Fruit fly (Drosophila melanogaster) whole organism, embryonic: ENCODE data around the gene CG10286.

Experiments used
- Aef1 ChIP-seq: fragments of 200-800 bp; sonication (Bioruptor generic); IDR thresholded peaks from 3 replicates; pipeline ENCODE4 v1.3.6; 2022; ENCODE audit warnings: missing biosample characterization, missing genetic modification characterization
- Atf-2 ChIP-seq: fragments of 200-800 bp; sonication (Bioruptor generic); optimal IDR thresholded peaks from 2 replicates; lab custom pipeline; 2016; ENCODE audit warnings: missing biosample characterization, missing genetic modification characterization
- Atf3 ChIP-seq: fragments of 200-800 bp; sonication (Bioruptor generic); optimal IDR thresholded peaks from 3 replicates; lab custom pipeline; 2016; ENCODE audit warnings: missing biosample characterization, missing genetic modification characterization
- Awh ChIP-seq: fragments of 200-800 bp; sonication (Bioruptor generic); IDR thresholded peaks from 2 replicates; pipeline ENCODE4, ENCODE4 v1.3.6; 2022; ENCODE audit warnings: missing biosample characterization, missing genetic modification characterization
- CG10366 ChIP-seq: fragments of 200-800 bp; sonication (Bioruptor generic); IDR thresholded peaks from 2 replicates; pipeline ENCODE4 v1.3.6; 2022; ENCODE audit warnings: missing biosample characterization, missing genetic modification characterization
- CG11504 ChIP-seq: fragments of 200-800 bp; sonication (Bioruptor generic); optimal IDR thresholded peaks from 3 replicates; lab custom pipeline; 2019; ENCODE audit warnings: missing biosample characterization, mild to moderate bottlenecking, missing genetic modification characterization, moderate library complexity
- CG11695 ChIP-seq: fragments of 200-800 bp; sonication (Bioruptor generic); IDR thresholded peaks from 3 replicates; pipeline ENCODE4 v1.3.6; 2022; ENCODE audit warnings: missing biosample characterization, missing genetic modification characterization
- CG12155 ChIP-seq: fragments of 200-800 bp; sonication (Bioruptor generic); optimal IDR thresholded peaks from 3 replicates; lab custom pipeline; 2016; ENCODE audit warnings: missing biosample characterization, missing genetic modification characterization
- CG13775 ChIP-seq: fragments of 200-800 bp; sonication (Bioruptor generic); optimal IDR thresholded peaks from 3 replicates; lab custom pipeline; 2017; ENCODE audit warnings: missing biosample characterization, mild to moderate bottlenecking, missing genetic modification characterization
- CG14014 ChIP-seq: fragments of 200-800 bp; sonication (Bioruptor generic); IDR thresholded peaks from 2 replicates; pipeline ENCODE4 v1.3.6; 2022; ENCODE audit warnings: missing biosample characterization, missing genetic modification characterization
- CG14050 ChIP-seq: fragments of 200-800 bp; sonication (Bioruptor generic); IDR thresholded peaks from 3 replicates; pipeline ENCODE4 v1.3.6; 2022; ENCODE audit warnings: missing biosample characterization, missing genetic modification characterization
- CG14710 ChIP-seq: fragments of 200-800 bp; sonication (Bioruptor generic); optimal IDR thresholded peaks from 3 replicates; lab custom pipeline; 2019; ENCODE audit warnings: missing biosample characterization, mild to moderate bottlenecking, missing genetic modification characterization, moderate library complexity
- CG1529 ChIP-seq: fragments of 200-800 bp; sonication (Bioruptor generic); optimal IDR thresholded peaks from 3 replicates; lab custom pipeline; 2018; ENCODE audit warnings: missing biosample characterization, missing genetic modification characterization
- CG17361 ChIP-seq: fragments of 200-800 bp; sonication (Bioruptor generic); IDR thresholded peaks from 3 replicates; pipeline ENCODE4 v1.3.6; 2022; ENCODE audit warnings: missing biosample characterization, missing genetic modification characterization
- CG17612 ChIP-seq: fragments of 200-800 bp; sonication (Bioruptor generic); IDR thresholded peaks from 2 replicates; pipeline ENCODE4 v1.3.6; 2022; ENCODE audit warnings: missing biosample characterization, missing genetic modification characterization
- CG1792 ChIP-seq: fragments of 200-800 bp; sonication (Bioruptor generic); optimal IDR thresholded peaks from 2 replicates; lab custom pipeline; 2016; ENCODE audit warnings: missing biosample characterization, missing genetic modification characterization
- CG2116 ChIP-seq: fragments of 200-800 bp; sonication (Bioruptor generic); optimal IDR thresholded peaks from 3 replicates; lab custom pipeline; 2018; ENCODE audit warnings: missing biosample characterization, mild to moderate bottlenecking, missing genetic modification characterization
- CG4282 ChIP-seq: fragments of 200-800 bp; sonication (Bioruptor generic); optimal IDR thresholded peaks from 2 replicates; lab custom pipeline; 2016; ENCODE audit warnings: missing biosample characterization, missing genetic modification characterization
- CG4328 ChIP-seq: fragments of 200-800 bp; sonication (Bioruptor generic); optimal IDR thresholded peaks from 3 replicates; lab custom pipeline; 2017; ENCODE audit warnings: missing biosample characterization, missing genetic modification reagents, missing genetic modification characterization
- CG5180 ChIP-seq: fragments of 200-800 bp; sonication (Bioruptor generic); optimal IDR thresholded peaks from 3 replicates; lab custom pipeline; 2017; ENCODE audit warnings: missing biosample characterization, missing genetic modification characterization, mild to moderate bottlenecking, moderate library complexity, missing genetic modification reagents
- CG5953 ChIP-seq: fragments of 200-800 bp; sonication (Bioruptor generic); IDR thresholded peaks from 2 replicates; pipeline ENCODE4 v1.3.6; 2022; ENCODE audit warnings: missing biosample characterization, missing genetic modification characterization
- CG7928 ChIP-seq: fragments of 200-800 bp; sonication (Bioruptor generic); optimal IDR thresholded peaks from 2 replicates; lab custom pipeline; 2017; ENCODE audit warnings: missing biosample characterization, mild to moderate bottlenecking, missing genetic modification characterization
- CG7963 ChIP-seq: fragments of 200-800 bp; sonication (Bioruptor generic); IDR thresholded peaks from 3 replicates; pipeline ENCODE4 v1.3.6; 2022; ENCODE audit warnings: missing biosample characterization, missing genetic modification characterization; ENCODE audit not compliant: partially characterized antibody
- Dfd ChIP-seq, 2 experiments: fragments of >200 bp; optimal IDR thresholded peaks; 2 replicates each; lab custom pipeline; 2017; ENCODE audit warnings: missing biosample characterization in 2 of 2, missing genetic modification characterization in 2 of 2
- Dll ChIP-seq: fragments of 200-800 bp; sonication (Bioruptor generic); IDR thresholded peaks from 4 replicates; pipeline ENCODE4 v1.3.6; 2022; ENCODE audit warnings: missing biosample characterization, missing genetic modification characterization; ENCODE audit not compliant: partially characterized antibody
- E2f1 ChIP-seq: fragments of 200-800 bp; sonication (Bioruptor generic); IDR thresholded peaks from 2 replicates; pipeline ENCODE4 v1.3.6; 2022; ENCODE audit warnings: missing biosample characterization, missing genetic modification characterization
- Ets97D ChIP-seq: fragments of 200-800 bp; sonication (Bioruptor generic); optimal IDR thresholded peaks from 3 replicates; lab custom pipeline; 2016; ENCODE audit warnings: missing biosample characterization, missing genetic modification characterization
- Gsc ChIP-seq: fragments of 200-800 bp; sonication (Bioruptor generic); IDR thresholded peaks from 2 replicates; pipeline ENCODE4 v1.3.6; 2022; ENCODE audit warnings: missing biosample characterization, missing genetic modification characterization
- Hsf ChIP-seq: fragments of 200-800 bp; sonication (Bioruptor generic); optimal IDR thresholded peaks from 3 replicates; lab custom pipeline; 2016; ENCODE audit warnings: missing biosample characterization, missing genetic modification characterization
- Kr ChIP-seq: fragments of 200-800 bp; sonication (Bioruptor generic); optimal IDR thresholded peaks from 2 replicates; lab custom pipeline; 2017; ENCODE audit warnings: missing biosample characterization, mild to moderate bottlenecking, missing genetic modification characterization
- Lim3 ChIP-seq: fragments of 200-800 bp; sonication (Bioruptor generic); IDR thresholded peaks from 2 replicates; pipeline ENCODE4 v1.3.6; 2022; ENCODE audit warnings: missing biosample characterization, missing genetic modification characterization
- NC2β ChIP-seq: fragments of 200-800 bp; sonication (Bioruptor generic); optimal IDR thresholded peaks from 2 replicates; lab custom pipeline; 2016; ENCODE audit warnings: missing biosample characterization, missing genetic modification characterization
- Neu2 ChIP-seq: fragments of 200-800 bp; sonication (Bioruptor generic); optimal IDR thresholded peaks from 3 replicates; lab custom pipeline; 2016; ENCODE audit warnings: missing biosample characterization, missing genetic modification characterization, borderline replicate concordance
- Trl ChIP-seq, 3 experiments: fragments of >200 bp in 2 of 3; fragments of 200-800 bp in 1 of 3; sonication (Bioruptor generic) in 1 of 3; optimal IDR thresholded peaks; 2 replicates in 1 of 3; 3 replicates in 2 of 3; lab custom pipeline; 2016 to 2017; ENCODE audit warnings: missing biosample characterization in 1 of 3, missing genetic modification characterization in 1 of 3
- bab2 ChIP-seq: fragments of 200-800 bp; sonication (Bioruptor generic); optimal IDR thresholded peaks from 2 replicates; lab custom pipeline; 2016; ENCODE audit warnings: missing biosample characterization, missing genetic modification characterization
- bowl ChIP-seq: fragments of 200-800 bp; sonication (Bioruptor generic); IDR thresholded peaks from 2 replicates; pipeline ENCODE4 v1.3.6; 2022; ENCODE audit warnings: missing biosample characterization, missing genetic modification characterization
- gce ChIP-seq: fragments of 200-800 bp; sonication (Bioruptor generic); IDR thresholded peaks from 3 replicates; pipeline ENCODE4 v1.3.6; 2022; ENCODE audit warnings: missing biosample characterization, missing genetic modification characterization
- ind ChIP-seq: fragments of 200-800 bp; sonication (Bioruptor generic); optimal IDR thresholded peaks from 3 replicates; lab custom pipeline; 2016; ENCODE audit warnings: missing biosample characterization, missing genetic modification characterization
- kah ChIP-seq: fragments of 200-800 bp; sonication (Bioruptor generic); optimal IDR thresholded peaks from 2 replicates; lab custom pipeline; 2018; ENCODE audit warnings: missing biosample characterization, mild to moderate bottlenecking, missing genetic modification characterization
- kni ChIP-seq: fragments of 200-800 bp; sonication (Bioruptor generic); optimal IDR thresholded peaks from 3 replicates; lab custom pipeline; 2017; ENCODE audit warnings: mild to moderate bottlenecking, missing biosample characterization, missing genetic modification reagents, missing genetic modification characterization
- lilli ChIP-seq: fragments of 200-800 bp; sonication (Bioruptor generic); optimal IDR thresholded peaks from 3 replicates; lab custom pipeline; 2016; ENCODE audit warnings: missing biosample characterization, missing genetic modification characterization
- oc ChIP-seq: fragments of 200-800 bp; sonication (Bioruptor generic); optimal IDR thresholded peaks from 2 replicates; lab custom pipeline; 2018; ENCODE audit warnings: missing biosample characterization, mild to moderate bottlenecking, missing genetic modification characterization, moderate library complexity
- pzg ChIP-seq: fragments of 200-800 bp; sonication (Bioruptor generic); optimal IDR thresholded peaks from 3 replicates; lab custom pipeline; 2018; ENCODE audit warnings: missing biosample characterization, mild to moderate bottlenecking, missing genetic modification characterization, moderate library complexity
- ranshi ChIP-seq: fragments of 200-800 bp; sonication (Bioruptor generic); IDR thresholded peaks from 2 replicates; pipeline ENCODE4 v1.3.6; 2022; ENCODE audit warnings: missing biosample characterization, missing genetic modification characterization
- slp2 ChIP-seq: fragments of 200-800 bp; sonication (Bioruptor generic); optimal IDR thresholded peaks from 2 replicates; lab custom pipeline; 2016; ENCODE audit warnings: missing biosample characterization, missing genetic modification characterization
- sr ChIP-seq: fragments of 200-800 bp; sonication (Bioruptor generic); IDR thresholded peaks from 3 replicates; pipeline ENCODE4 v1.3.6; 2022; ENCODE audit warnings: missing biosample characterization, missing genetic modification characterization
- stc ChIP-seq: fragments of 200-800 bp; sonication (Bioruptor generic); IDR thresholded peaks from 2 replicates; pipeline ENCODE4 v1.3.6; 2022; ENCODE audit warnings: missing biosample characterization, missing genetic modification characterization
- twi ChIP-seq: fragments of 200-800 bp; optimal IDR thresholded peaks from 2 replicates; lab custom pipeline; 2019; ENCODE audit warnings: missing biosample characterization, mild to moderate bottlenecking, missing genetic modification characterization, moderate library complexity
- tx ChIP-seq: fragments of 200-800 bp; sonication (Bioruptor generic); optimal IDR thresholded peaks from 2 replicates; lab custom pipeline; 2016; ENCODE audit warnings: missing biosample characterization, missing genetic modification characterization
- usp ChIP-seq: fragments of >200 bp; optimal IDR thresholded peaks from 2 replicates; lab custom pipeline; 2017; ENCODE audit warnings: missing biosample characterization, missing genetic modification characterization
- z ChIP-seq: fragments of 200-800 bp; sonication (Bioruptor generic); IDR thresholded peaks from 3 replicates; pipeline ENCODE4 v1.3.6; 2022; ENCODE audit warnings: missing biosample characterization, missing genetic modification characterization
- zf30C ChIP-seq: fragments of 200-800 bp; sonication (Bioruptor generic); optimal IDR thresholded peaks from 3 replicates; lab custom pipeline; 2018; ENCODE audit warnings: missing biosample characterization, mild to moderate bottlenecking, missing genetic modification characterization

Gene CG10286

DNA sequence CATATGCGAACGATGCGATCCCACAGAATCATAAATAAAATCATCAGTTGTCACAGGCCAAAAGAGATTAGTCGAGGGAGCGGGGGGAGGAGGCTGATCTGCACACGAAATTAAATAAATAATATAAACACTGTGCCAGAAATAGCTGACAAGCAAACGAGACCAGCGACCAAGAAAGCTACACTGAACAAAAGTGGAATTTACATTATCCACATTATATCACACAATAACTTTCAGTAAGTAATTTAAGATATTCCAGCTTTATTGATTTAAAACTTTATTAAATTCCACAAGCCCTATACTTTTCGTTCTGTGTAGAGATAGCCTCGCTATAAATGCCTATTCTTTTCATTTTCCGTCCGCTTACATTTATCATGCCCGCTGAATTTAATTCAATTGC lies 35.4 kb downstream of the CG10286 start (continued):
- TF ChIP-seq CG1792 (GFP tag; lab: Kevin White, UChicago) (peak; percentile 28), Hsf (GFP tag; lab: Kevin White, UChicago) (peak; percentile 85), stc (GFP tag; lab: Robert Waterston, UW) (peak; percentile 86; the same call in 1 of the 2 replicates), zf30C (peak; percentile 63), Atf3 (GFP tag; lab: Kevin White, UChicago) (peak; percentile 56), E2f1 (peak; percentile 87), ind (GFP tag; lab: Kevin White, UChicago) (peak; percentile 76), CG12155 (GFP tag; lab: Kevin White, UChicago) (peak; percentile 71), lilli (GFP tag; lab: Kevin White, UChicago) (peak; percentile 83), CG11695 (peak; percentile 91), Lim3 (0 out of 2 replicates have a peak, but pooled peaks have one; percentile 24), usp (no peak), Kr (GFP tag; lab: Kevin White, UChicago) (no peak), slp2 (peak; percentile 75), Dll (GFP tag; lab: Robert Waterston, UW) (no peak), ranshi (GFP tag; lab: Robert Waterston, UW) (peak; percentile 86), Dfd (GFP tag; optimal IDR thresholded peaks at IDR 0.05; lab: Kevin White, UChicago) (no peak), bowl (GFP tag; lab: Robert Waterston, UW) (peak; percentile 62; the same call in 1 of the 2 replicates), CG5953 (GFP tag; lab: Robert Waterston, UW) (peak; percentile 68; the same call in 1 of the 2 replicates), Trl (optimal IDR thresholded peaks at IDR 0.05; lab: Kevin White, UChicago) (no peak), Trl (GFP tag; optimal IDR thresholded peaks at IDR 0.05; lab: Kevin White, UChicago) (peak; percentile 79), Gsc (GFP tag; lab: Robert Waterston, UW) (no peak), CG4282 (GFP tag; lab: Kevin White, UChicago) (peak; percentile 37), Atf-2 (GFP tag; lab: Kevin White, UChicago) (peak; percentile 18), CG7928 (GFP tag; lab: Kevin White, UChicago) (peak; percentile 23), CG4328 (peak; percentile 54), sr (peak; percentile 53; the same call in 1 of the 3 replicates), CG17361 (peak; percentile 80), tx (GFP tag; lab: Kevin White, UChicago) (peak; percentile 71), NC2β (GFP tag; lab: Kevin White, UChicago) (peak; percentile 58), Neu2 (GFP tag; lab: Kevin White, UChicago) (no peak), gce (GFP tag; lab: Robert Waterston, UW) (peak; percentile 89), CG17612 (peak; percentile 79), CG10366 (GFP tag; lab: Robert Waterston, UW) (peak; percentile 88), Awh (GFP tag; lab: Robert Waterston, UW) (peak; percentile 91), CG14050 (peak; percentile 78), Ets97D (peak; percentile 49), bab2 (GFP tag; lab: Kevin White, UChicago) (peak; percentile 78), twi (peak; percentile 6), CG2116 (peak; percentile 31), CG14710 (tag; lab: Kevin White, UChicago) (peak; percentile 60), CG13775 (GFP tag; lab: Kevin White, UChicago) (peak; percentile 73), z (no peak), CG7963 (GFP tag; lab: Robert Waterston, UW) (no peak), kni (GFP tag; lab: Kevin White, UChicago) (no peak), CG11504 (tag; lab: Kevin White, UChicago) (peak; percentile 83), CG5180 (GFP tag; lab: Kevin White, UChicago) (peak; percentile 19), oc (tag; lab: Kevin White, UChicago) (peak; percentile 84), pzg (GFP tag; lab: Kevin White, UChicago) (no peak), kah (GFP tag; lab: Kevin White, UChicago) (peak; percentile 3), CG14014 (peak; percentile 87), CG1529 (peak; percentile 69), Aef1 (peak; percentile 83)
